Fruit fly (Drosophila melanogaster): ENCODE data around the gene CG5861.

dm6 chr2L:16323544-16323943 is 16.4 kb upstream of the CG5861 start:
- TF ChIP-seq CG8478 (optimal IDR thresholded peaks at IDR 0.05) (no peak), CTCF (optimal IDR thresholded peaks at IDR 0.05) (no peak)

Measured in S2 (cell line).